Worm (Caenorhabditis elegans) whole organism, L1 larva: Measurements from ENCODE around the gene icap-1.

ENCODE experiments used
- C16A3.4 ChIP-seq: fragments of 150-350 bp; optimal IDR thresholded peaks from 2 replicates; lab custom pipeline; 2014; ENCODE audit warnings: missing biosample characterization, missing genetic modification characterization
- Y116A8C.19 ChIP-seq: sonication (generic microtip); optimal IDR thresholded peaks from 2 replicates; lab custom pipeline; 2016; ENCODE audit warnings: missing compliant biosample characterization, missing genetic modification characterization, borderline replicate concordance
- alr-1 ChIP-seq: fragments of 200-800 bp; sonication (Bioruptor generic); optimal IDR thresholded peaks from 2 replicates; lab custom pipeline; 2018; ENCODE audit warnings: borderline replicate concordance, mild to moderate bottlenecking, missing genetic modification characterization, missing compliant biosample characterization
- aly-2 ChIP-seq: fragments of 150-350 bp; optimal IDR thresholded peaks from 2 replicates; lab custom pipeline; 2014; ENCODE audit warnings: missing biosample characterization, missing genetic modification characterization
- blmp-1 ChIP-seq: fragments of 150-350 bp; optimal IDR thresholded peaks from 2 replicates; lab custom pipeline; 2014; ENCODE audit warnings: missing biosample characterization, missing genetic modification characterization
- ceh-63 ChIP-seq: fragments of 200-800 bp; sonication (Bioruptor generic); optimal IDR thresholded peaks from 2 replicates; lab custom pipeline; 2018; ENCODE audit warnings: mild to moderate bottlenecking, missing genetic modification characterization, missing compliant biosample characterization
- ceh-82 ChIP-seq, 3 experiments: fragments of 150-350 bp in 1 of 3; sonication (generic microtip) in 2 of 3; optimal IDR thresholded peaks; 2 replicates each; lab custom pipeline; 2014 to 2017; ENCODE audit warnings: missing biosample characterization in 3 of 3, missing genetic modification characterization in 3 of 3
- ceh-90 ChIP-seq: sonication (generic microtip); optimal IDR thresholded peaks from 2 replicates; lab custom pipeline; 2016; ENCODE audit warnings: missing genetic modification characterization, missing compliant biosample characterization
- ces-1 ChIP-seq: fragments of 150-350 bp; optimal IDR thresholded peaks from 2 replicates; lab custom pipeline; 2014; ENCODE audit warnings: missing biosample characterization, missing genetic modification reagents, missing genetic modification characterization
- dpl-1 ChIP-seq, 3 experiments: fragments of 150-350 bp in 2 of 3; sonication (generic microtip) in 1 of 3; optimal IDR thresholded peaks; 2 replicates each; lab custom pipeline; 2014 to 2017; ENCODE audit warnings: missing biosample characterization in 3 of 3, missing genetic modification characterization in 3 of 3, missing genetic modification reagents in 3 of 3
- efl-1 ChIP-seq, 4 experiments: fragments of 150-350 bp; optimal IDR thresholded peaks in 3 of 4; peaks in 1 of 4; 1 replicate in 1 of 4; 2 replicates in 3 of 4; lab custom pipeline; 2014; ENCODE audit warnings: missing biosample characterization in 2 of 4, missing genetic modification characterization in 2 of 4, missing genetic modification reagents in 2 of 4
- egl-27 ChIP-seq, 2 experiments: fragments of 150-350 bp in 1 of 2; sonication (generic microtip); optimal IDR thresholded peaks; 3 replicates each; lab custom pipeline; 2017 to 2018; ENCODE audit warnings: missing biosample characterization in 2 of 2, missing genetic modification characterization in 2 of 2, missing genetic modification reagents in 2 of 2
- elt-3 ChIP-seq, 6 experiments: fragments of 150-350 bp in 1 of 6; sonication (generic microtip); optimal IDR thresholded peaks; 2 replicates each; lab custom pipeline; 2017 to 2018; ENCODE audit warnings: missing biosample characterization in 6 of 6, missing genetic modification characterization in 6 of 6, inconsistent platforms in 1 of 6
- fkh-10 ChIP-seq: sonication (generic microtip); optimal IDR thresholded peaks from 2 replicates; lab custom pipeline; 2017; ENCODE audit warnings: missing biosample characterization, missing genetic modification reagents, missing genetic modification characterization
- fkh-8 ChIP-seq: sonication (generic microtip); optimal IDR thresholded peaks from 2 replicates; lab custom pipeline; 2016; ENCODE audit warnings: mild to moderate bottlenecking, missing genetic modification characterization, missing compliant biosample characterization
- fos-1 ChIP-seq: fragments of 150-350 bp; optimal IDR thresholded peaks from 2 replicates; lab custom pipeline; 2014; ENCODE audit warnings: missing biosample characterization, missing genetic modification characterization
- hlh-17 ChIP-seq: fragments of 200-800 bp; sonication (Bioruptor generic); optimal IDR thresholded peaks from 2 replicates; lab custom pipeline; 2018; ENCODE audit warnings: missing genetic modification characterization, mild to moderate bottlenecking, missing compliant biosample characterization, moderate library complexity, borderline replicate concordance
- hlh-4 ChIP-seq: sonication (generic microtip); optimal IDR thresholded peaks from 2 replicates; lab custom pipeline; 2016; ENCODE audit warnings: mild to moderate bottlenecking, missing genetic modification characterization, missing compliant biosample characterization
- irx-1 ChIP-seq: sonication (generic microtip); optimal IDR thresholded peaks from 2 replicates; lab custom pipeline; 2016; ENCODE audit warnings: missing genetic modification characterization, missing compliant biosample characterization
- jun-1 ChIP-seq: fragments of 150-350 bp; optimal IDR thresholded peaks from 2 replicates; lab custom pipeline; 2014; ENCODE audit warnings: missing biosample characterization, missing genetic modification reagents, missing genetic modification characterization
- lin-14 ChIP-seq: fragments of 200-800 bp; sonication (Bioruptor generic); optimal IDR thresholded peaks from 2 replicates; lab custom pipeline; 2018; ENCODE audit warnings: mild to moderate bottlenecking, missing genetic modification characterization, moderate library complexity, missing compliant biosample characterization
- lin-39 ChIP-seq: fragments of 150-350 bp; optimal IDR thresholded peaks from 2 replicates; lab custom pipeline; 2014; ENCODE audit warnings: missing biosample characterization, missing genetic modification reagents, missing genetic modification characterization
- lsy-2 ChIP-seq, 2 experiments: fragments of 150-350 bp; optimal IDR thresholded peaks; 2 replicates each; lab custom pipeline; 2014; ENCODE audit warnings: missing biosample characterization in 2 of 2, missing genetic modification characterization in 2 of 2
- mef-2 ChIP-seq: fragments of 150-350 bp; optimal IDR thresholded peaks from 2 replicates; lab custom pipeline; 2014; ENCODE audit warnings: missing biosample characterization, missing genetic modification characterization
- mep-1 ChIP-seq: fragments of 150-350 bp; optimal IDR thresholded peaks from 2 replicates; lab custom pipeline; 2014; ENCODE audit warnings: missing biosample characterization, missing genetic modification characterization
- nhr-11 ChIP-seq: fragments of 150-350 bp; optimal IDR thresholded peaks from 2 replicates; lab custom pipeline; 2014; ENCODE audit warnings: missing biosample characterization, missing genetic modification characterization
- nhr-237 ChIP-seq: fragments of 150-350 bp; optimal IDR thresholded peaks from 2 replicates; lab custom pipeline; 2014; ENCODE audit warnings: missing biosample characterization, missing genetic modification characterization
- nhr-47 ChIP-seq: sonication (generic microtip); optimal IDR thresholded peaks from 2 replicates; lab custom pipeline; 2016; ENCODE audit warnings: mild to moderate bottlenecking, missing genetic modification characterization, moderate library complexity, missing compliant biosample characterization
- nhr-84 ChIP-seq: sonication (generic microtip); optimal IDR thresholded peaks from 2 replicates; lab custom pipeline; 2017; ENCODE audit warnings: missing biosample characterization, missing genetic modification characterization
- nhr-85 ChIP-seq: sonication (generic microtip); peaks from one replicate; lab custom pipeline; 2016; ENCODE audit warnings: missing genetic modification characterization, inconsistent platforms, missing compliant biosample characterization
- pag-3 ChIP-seq: sonication (generic microtip); optimal IDR thresholded peaks from 2 replicates; lab custom pipeline; 2017; ENCODE audit warnings: missing genetic modification characterization, mild to moderate bottlenecking, missing compliant biosample characterization, antibody characterized with exemption, borderline replicate concordance; ENCODE audit not compliant: insufficient read depth
- pqm-1 ChIP-seq: sonication (generic microtip); optimal IDR thresholded peaks from 3 replicates; lab custom pipeline; 2017; ENCODE audit warnings: missing biosample characterization, missing genetic modification characterization
- snpc-4 ChIP-seq: fragments of 150-350 bp; optimal IDR thresholded peaks from 2 replicates; lab custom pipeline; 2014; ENCODE audit warnings: missing biosample characterization, missing genetic modification characterization
- sptf-1 ChIP-seq: fragments of 150-350 bp; optimal IDR thresholded peaks from 2 replicates; lab custom pipeline; 2014; ENCODE audit warnings: missing biosample characterization, missing genetic modification characterization
- unc-30 ChIP-seq: sonication (generic microtip); optimal IDR thresholded peaks from 2 replicates; lab custom pipeline; 2017; ENCODE audit warnings: missing biosample characterization, missing genetic modification characterization
- unc-62 ChIP-seq: fragments of 150-350 bp; optimal IDR thresholded peaks from 2 replicates; lab custom pipeline; 2014; ENCODE audit warnings: missing biosample characterization, missing genetic modification reagents, missing genetic modification characterization
- xbp-1 ChIP-seq: sonication (generic microtip); optimal IDR thresholded peaks from 2 replicates; lab custom pipeline; 2016; ENCODE audit warnings: missing genetic modification characterization, missing compliant biosample characterization
- zip-4 ChIP-seq: fragments of 200-800 bp; sonication (Bioruptor generic); optimal IDR thresholded peaks from 2 replicates; lab custom pipeline; 2018; ENCODE audit warnings: mild to moderate bottlenecking, missing genetic modification characterization, moderate library complexity, missing compliant biosample characterization

Gene icap-1

ce11 chrIV:13786690-13787089 is at the start of gene icap-1:
TSS of gene icap-1 (minus strand) at chrIV:13786961.
- TF ChIP-seq zip-4 (no peak), lin-14 (GFP tag; lab: Kevin White, UChicago) (peak; percentile 17), dpl-1 (GFP tag; optimal IDR thresholded peaks at IDR 0.05; lab: Kevin White, UChicago) (peak in 1 of 3 experiments; percentile 12), pag-3 (tag; lab: Kevin White, UChicago) (no peak), lsy-2 (tag; optimal IDR thresholded peaks at IDR 0.05; lab: Kevin White, UChicago) (peak in 1 of 2 experiments; percentile 28)

ce11 chrIV:13836290-13836689 is 49.5 kb upstream of the icap-1 start, which contains the start of gene H08M01.1:
TSS of gene H08M01.1 (minus strand) at chrIV:13836390.
- TF ChIP-seq Y116A8C.19 (tag; lab: Kevin White, UChicago) (no peak), fos-1 (tag; lab: Kevin White, UChicago) (no peak), hlh-4 (tag; lab: Kevin White, UChicago) (no peak), C16A3.4 (tag; lab: Kevin White, UChicago) (no peak), lsy-2 (tag; optimal IDR thresholded peaks at IDR 0.05; lab: Kevin White, UChicago) (no peak), pqm-1 (tag; lab: Kevin White, UChicago) (no peak), ces-1 (GFP tag; lab: Kevin White, UChicago) (no peak), unc-30 (tag; lab: Kevin White, UChicago) (no peak), ceh-63 (GFP tag; lab: Kevin White, UChicago) (no peak), aly-2 (tag; lab: Kevin White, UChicago) (no peak), unc-62 (GFP tag; lab: Kevin White, UChicago) (no peak), elt-3 (tag; optimal IDR thresholded peaks at IDR 0.05; lab: Kevin White, UChicago) (no peak), fkh-10 (GFP tag; lab: Kevin White, UChicago) (no peak), snpc-4 (tag; lab: Kevin White, UChicago) (no peak), hlh-17 (no peak), fkh-8 (tag; lab: Kevin White, UChicago) (no peak), nhr-11 (tag; lab: Kevin White, UChicago) (no peak), sptf-1 (tag; lab: Kevin White, UChicago) (no peak), alr-1 (tag; lab: Kevin White, UChicago) (no peak), ceh-82 (tag; optimal IDR thresholded peaks at IDR 0.05; lab: Kevin White, UChicago) (no peak)
- TF ChIP-seq, all 84 proteins: peak for 0

ce11 chrIV:13834394-13835129 is 47.8 kb upstream of the icap-1 start:
- TF ChIP-seq efl-1 (optimal IDR thresholded peaks at IDR 0.05; lab: Kevin White, UChicago) (no peak), efl-1 (GFP tag; optimal IDR thresholded peaks at IDR 0.05 in 1 of 2; lab: Kevin White, UChicago) (peak in 1 of 2 experiments; percentile 61), nhr-85 (peak; percentile 66), xbp-1 (tag; lab: Kevin White, UChicago) (no peak)
- TF ChIP-seq, all 84 proteins: peak for 2

- no peak for TF ChIP-seq lin-39 (tag; lab: Kevin White, UChicago)
- TF ChIP-seq jun-1: no peak
- TF ChIP-seq fkh-10 (GFP tag; lab: Kevin White, UChicago): no peak
- TF ChIP-seq Y116A8C.19 (tag; lab: Kevin White, UChicago): no peak
- TF ChIP-seq hlh-17: no peak
- TF ChIP-seq irx-1 (tag; lab: Kevin White, UChicago): no peak
- no peak for TF ChIP-seq nhr-237
- no peak for TF ChIP-seq ceh-90
- no peak for TF ChIP-seq egl-27 (tag; optimal IDR thresholded peaks at IDR 0.05; lab: Kevin White, UChicago)
- TF ChIP-seq alr-1 (tag; lab: Kevin White, UChicago): no peak
- no peak for TF ChIP-seq mef-2 (tag; lab: Kevin White, UChicago)
- TF ChIP-seq mep-1: no peak
- TF ChIP-seq nhr-11 (tag; lab: Kevin White, UChicago): no peak
- no peak for TF ChIP-seq nhr-47 (tag; lab: Kevin White, UChicago)
- TF ChIP-seq ces-1 (GFP tag; lab: Kevin White, UChicago): no peak
- no peak for TF ChIP-seq unc-62 (GFP tag; lab: Kevin White, UChicago)
- no peak for TF ChIP-seq nhr-84 (tag; lab: Kevin White, UChicago)
- TF ChIP-seq blmp-1 (tag; lab: Kevin White, UChicago): no peak
- TF ChIP-seq efl-1 (optimal IDR thresholded peaks at IDR 0.05; lab: Kevin White, UChicago): no peak
- no peak for TF ChIP-seq efl-1 (GFP tag; optimal IDR thresholded peaks at IDR 0.05 in 1 of 2; lab: Kevin White, UChicago)
Observed at ce11 chrIV:13827586-13827985, 40.8 kb upstream of the icap-1 start, which contains the start of gene rga-5. TSS of gene rga-5 (plus strand) at chrIV:13827886.
